Fruit fly (Drosophila melanogaster): ENCODE measurements around the gene CG6659.

dm6 chrX:18668293-18668692 is 11.2 kb upstream of the CG6659 start:
- TF ChIP-seq CG14711 (tag; optimal IDR thresholded peaks at IDR 0.05) = no peak
- TF ChIP-seq Mnt (GFP tag; optimal IDR thresholded peaks at IDR 0.05) = no peak
- TF ChIP-seq CG12768 (GFP tag; optimal IDR thresholded peaks at IDR 0.05) = no peak
- TF ChIP-seq ovo (GFP tag; optimal IDR thresholded peaks at IDR 0.05) = no peak
- no peak for TF ChIP-seq CG5204 (GFP tag; optimal IDR thresholded peaks at IDR 0.05)

Measured in whole organism, adult.